Fruit fly (Drosophila melanogaster) whole organism, embryonic: ENCODE measurements around the gene E23.
A peak's percentile ranks its signal among the peaks of the same experiment; 100 is the strongest.

ENCODE experiments used
- CG10565 ChIP-seq: fragments of 200-800 bp; sonication (Bioruptor generic); optimal IDR thresholded peaks from 3 replicates; lab custom pipeline; 2016; ENCODE audit warnings: missing biosample characterization, mild to moderate bottlenecking, missing genetic modification characterization
- CG11247 ChIP-seq: fragments of 200-800 bp; sonication (Bioruptor generic); IDR thresholded peaks from 2 replicates; pipeline ENCODE4 v1.3.6; 2022; ENCODE audit warnings: missing biosample characterization, missing genetic modification characterization
- CG12219 ChIP-seq: fragments of 200-800 bp; sonication (Bioruptor generic); optimal IDR thresholded peaks from 3 replicates; lab custom pipeline; 2018; ENCODE audit warnings: missing biosample characterization, mild to moderate bottlenecking, missing genetic modification characterization
- CG13424 ChIP-seq: fragments of 200-800 bp; sonication (Bioruptor generic); optimal IDR thresholded peaks from 2 replicates; lab custom pipeline; 2019; ENCODE audit warnings: missing biosample characterization, mild to moderate bottlenecking, missing genetic modification characterization, moderate library complexity
- CG14710 ChIP-seq: fragments of 200-800 bp; sonication (Bioruptor generic); optimal IDR thresholded peaks from 3 replicates; lab custom pipeline; 2019; ENCODE audit warnings: missing biosample characterization, mild to moderate bottlenecking, missing genetic modification characterization, moderate library complexity
- CG1529 ChIP-seq: fragments of 200-800 bp; sonication (Bioruptor generic); optimal IDR thresholded peaks from 3 replicates; lab custom pipeline; 2018; ENCODE audit warnings: missing biosample characterization, missing genetic modification characterization
- CG15514 ChIP-seq: fragments of 200-800 bp; sonication (Bioruptor generic); optimal IDR thresholded peaks from 3 replicates; lab custom pipeline; 2017; ENCODE audit warnings: missing biosample characterization, missing genetic modification characterization, mild to moderate bottlenecking, moderate library complexity, missing genetic modification reagents
- CG17829 ChIP-seq: fragments of 200-800 bp; optimal IDR thresholded peaks from 2 replicates; lab custom pipeline; 2019; ENCODE audit warnings: missing biosample characterization, mild to moderate bottlenecking, missing genetic modification characterization, moderate library complexity
- CG2120 ChIP-seq: fragments of 200-800 bp; sonication (Bioruptor generic); optimal IDR thresholded peaks from 3 replicates; lab custom pipeline; 2016; ENCODE audit warnings: missing biosample characterization, missing genetic modification characterization
- CG33213 ChIP-seq: fragments of 200-800 bp; sonication (Bioruptor generic); optimal IDR thresholded peaks from 3 replicates; lab custom pipeline; 2016; ENCODE audit warnings: missing biosample characterization, missing genetic modification characterization
- CG33557 ChIP-seq: fragments of 200-800 bp; sonication (Bioruptor generic); optimal IDR thresholded peaks from 2 replicates; lab custom pipeline; 2019; ENCODE audit warnings: missing biosample characterization, mild to moderate bottlenecking, missing genetic modification characterization, moderate library complexity
- CG34224 ChIP-seq: fragments of 200-800 bp; sonication (Bioruptor generic); IDR thresholded peaks from 3 replicates; pipeline ENCODE4 v1.3.6; 2022; ENCODE audit warnings: missing biosample characterization, missing genetic modification characterization; ENCODE audit not compliant: partially characterized antibody
- CG34376 ChIP-seq: fragments of 200-800 bp; sonication (Bioruptor generic); optimal IDR thresholded peaks from 2 replicates; lab custom pipeline; 2018; ENCODE audit warnings: missing biosample characterization, mild to moderate bottlenecking, missing genetic modification characterization
- CG4328 ChIP-seq: fragments of 200-800 bp; sonication (Bioruptor generic); optimal IDR thresholded peaks from 3 replicates; lab custom pipeline; 2017; ENCODE audit warnings: missing biosample characterization, missing genetic modification reagents, missing genetic modification characterization
- CG7963 ChIP-seq: fragments of 200-800 bp; sonication (Bioruptor generic); IDR thresholded peaks from 3 replicates; pipeline ENCODE4 v1.3.6; 2022; ENCODE audit warnings: missing biosample characterization, missing genetic modification characterization; ENCODE audit not compliant: partially characterized antibody
- CG9609 ChIP-seq: fragments of 200-800 bp; sonication (Bioruptor generic); optimal IDR thresholded peaks from 3 replicates; lab custom pipeline; 2016; ENCODE audit warnings: missing biosample characterization, missing genetic modification characterization
- Deaf1 ChIP-seq: fragments of 200-800 bp; optimal IDR thresholded peaks from 3 replicates; lab custom pipeline; 2019; ENCODE audit warnings: missing biosample characterization, mild to moderate bottlenecking, missing genetic modification characterization, moderate library complexity
- Dp ChIP-seq: fragments of 200-800 bp; sonication (Bioruptor generic); optimal IDR thresholded peaks from 2 replicates; lab custom pipeline; 2018; ENCODE audit warnings: missing biosample characterization, mild to moderate bottlenecking, missing genetic modification characterization, moderate library complexity
- Drgx ChIP-seq: fragments of 200-800 bp; sonication (Bioruptor generic); IDR thresholded peaks from 2 replicates; pipeline ENCODE4 v1.3.6; 2022; ENCODE audit warnings: missing biosample characterization, missing genetic modification characterization
- Ets65A ChIP-seq: fragments of 200-800 bp; sonication (Bioruptor generic); peaks from one replicate; lab custom pipeline; 2016; ENCODE audit warnings: missing biosample characterization, missing genetic modification characterization
- Fer1 ChIP-seq: fragments of 200-800 bp; sonication (Bioruptor generic); optimal IDR thresholded peaks from 2 replicates; lab custom pipeline; 2017; ENCODE audit warnings: missing biosample characterization, mild to moderate bottlenecking, missing genetic modification characterization
- Gsc ChIP-seq: fragments of 200-800 bp; sonication (Bioruptor generic); IDR thresholded peaks from 2 replicates; pipeline ENCODE4 v1.3.6; 2022; ENCODE audit warnings: missing biosample characterization, missing genetic modification characterization
- HHEX ChIP-seq: fragments of 200-800 bp; sonication (Bioruptor generic); optimal IDR thresholded peaks from 3 replicates; lab custom pipeline; 2017; ENCODE audit warnings: missing biosample characterization, mild to moderate bottlenecking, missing genetic modification characterization, missing genetic modification reagents
- Meics ChIP-seq: fragments of 200-800 bp; sonication (Bioruptor generic); optimal IDR thresholded peaks from 2 replicates; lab custom pipeline; 2017; ENCODE audit warnings: missing biosample characterization, mild to moderate bottlenecking, missing genetic modification characterization
- NfI ChIP-seq: fragments of 200-800 bp; sonication (Bioruptor generic); optimal IDR thresholded peaks from 3 replicates; lab custom pipeline; 2018; ENCODE audit warnings: missing biosample characterization, mild to moderate bottlenecking, missing genetic modification characterization, moderate library complexity
- PHDP ChIP-seq: fragments of 200-800 bp; sonication (Bioruptor generic); optimal IDR thresholded peaks from 3 replicates; lab custom pipeline; 2018; ENCODE audit warnings: missing biosample characterization, mild to moderate bottlenecking, missing genetic modification characterization, moderate library complexity
- Ravus ChIP-seq: fragments of 200-800 bp; sonication (Bioruptor generic); IDR thresholded peaks from 2 replicates; pipeline ENCODE4 v1.3.6; 2022; ENCODE audit warnings: missing biosample characterization, missing genetic modification characterization
- Rx ChIP-seq: fragments of 200-800 bp; sonication (Bioruptor generic); IDR thresholded peaks from 2 replicates; pipeline ENCODE4 v1.3.6; 2022; ENCODE audit warnings: missing biosample characterization, missing genetic modification characterization
- Tbp ChIP-seq: fragments of >200 bp; optimal IDR thresholded peaks from 2 replicates; lab custom pipeline; 2018; ENCODE audit warnings: missing biosample characterization, missing genetic modification characterization
- abd-A ChIP-seq: fragments of 200-800 bp; sonication (Bioruptor generic); optimal IDR thresholded peaks from 3 replicates; lab custom pipeline; 2019; ENCODE audit warnings: missing biosample characterization, mild to moderate bottlenecking, missing genetic modification characterization, moderate library complexity
- amos ChIP-seq: fragments of 200-800 bp; sonication (Bioruptor generic); IDR thresholded peaks from 2 replicates; pipeline ENCODE4 v1.3.6; 2022; ENCODE audit warnings: missing biosample characterization, missing genetic modification characterization; ENCODE audit not compliant: partially characterized antibody
- ash1 ChIP-seq: fragments of 200-800 bp; sonication (Bioruptor generic); optimal IDR thresholded peaks from 2 replicates; lab custom pipeline; 2018; ENCODE audit warnings: missing biosample characterization, mild to moderate bottlenecking, missing genetic modification characterization
- fru ChIP-seq: fragments of >200 bp; optimal IDR thresholded peaks from 2 replicates; lab custom pipeline; 2017
- fu2 ChIP-seq: fragments of 200-800 bp; sonication (Bioruptor generic); optimal IDR thresholded peaks from 2 replicates; lab custom pipeline; 2016; ENCODE audit warnings: missing biosample characterization, missing genetic modification characterization
- jigr1 ChIP-seq: fragments of 200-800 bp; sonication (Bioruptor generic); IDR thresholded peaks from 3 replicates; pipeline ENCODE4 v1.3.6; 2022; ENCODE audit warnings: missing biosample characterization, missing genetic modification characterization
- jing ChIP-seq: fragments of 200-800 bp; sonication (Bioruptor generic); optimal IDR thresholded peaks from 2 replicates; lab custom pipeline; 2018; ENCODE audit warnings: missing biosample characterization, mild to moderate bottlenecking, missing genetic modification characterization
- jumu ChIP-seq: fragments of 200-800 bp; sonication (Bioruptor generic); optimal IDR thresholded peaks from 3 replicates; lab custom pipeline; 2016; ENCODE audit warnings: missing biosample characterization, missing genetic modification characterization
- lab ChIP-seq: fragments of 200-800 bp; sonication (Bioruptor generic); optimal IDR thresholded peaks from 3 replicates; lab custom pipeline; 2017; ENCODE audit warnings: missing biosample characterization, missing genetic modification characterization, mild to moderate bottlenecking, moderate library complexity, missing genetic modification reagents
- nmo ChIP-seq: fragments of 200-800 bp; sonication (Bioruptor generic); optimal IDR thresholded peaks from 2 replicates; lab custom pipeline; 2018; ENCODE audit warnings: missing biosample characterization, mild to moderate bottlenecking, missing genetic modification characterization, moderate library complexity
- pnt ChIP-seq: fragments of 200-800 bp; sonication (Bioruptor generic); optimal IDR thresholded peaks from 3 replicates; lab custom pipeline; 2016; ENCODE audit warnings: missing biosample characterization, missing genetic modification characterization
- prd ChIP-seq, 3 experiments: fragments of >200 bp in 2 of 3; fragments of 200-800 bp in 1 of 3; sonication (Bioruptor generic) in 1 of 3; optimal IDR thresholded peaks in 2 of 3; IDR thresholded peaks in 1 of 3; 2 replicates in 2 of 3; 3 replicates in 1 of 3; pipeline versions ENCODE4 v1.3.6 to Lab custom; 2017 to 2022; ENCODE audit warnings: missing biosample characterization in 1 of 3, missing genetic modification characterization in 1 of 3
- pros ChIP-seq: fragments of 200-800 bp; sonication (Bioruptor generic); optimal IDR thresholded peaks from 3 replicates; lab custom pipeline; 2019; ENCODE audit warnings: missing biosample characterization, mild to moderate bottlenecking, missing genetic modification characterization, moderate library complexity
- pzg ChIP-seq: fragments of 200-800 bp; sonication (Bioruptor generic); optimal IDR thresholded peaks from 3 replicates; lab custom pipeline; 2018; ENCODE audit warnings: missing biosample characterization, mild to moderate bottlenecking, missing genetic modification characterization, moderate library complexity
- ranshi ChIP-seq: fragments of 200-800 bp; sonication (Bioruptor generic); IDR thresholded peaks from 2 replicates; pipeline ENCODE4 v1.3.6; 2022; ENCODE audit warnings: missing biosample characterization, missing genetic modification characterization
- sens ChIP-seq: fragments of 200-800 bp; sonication (Bioruptor generic); peaks from one replicate; lab custom pipeline; 2016; ENCODE audit warnings: missing biosample characterization, missing genetic modification characterization
- sna ChIP-seq: fragments of 200-800 bp; sonication (Bioruptor generic); IDR thresholded peaks from 2 replicates; pipeline ENCODE4 v1.3.6; 2022; ENCODE audit warnings: missing biosample characterization, missing genetic modification characterization; ENCODE audit not compliant: partially characterized antibody
- toy ChIP-seq: fragments of 200-800 bp; sonication (Bioruptor generic); IDR thresholded peaks from 2 replicates; pipeline ENCODE4 v1.3.6; 2022; ENCODE audit warnings: missing biosample characterization, missing genetic modification characterization
- vnd ChIP-seq: fragments of 200-800 bp; sonication (Bioruptor generic); IDR thresholded peaks from 3 replicates; pipeline ENCODE4 v1.3.6; 2022; ENCODE audit warnings: missing biosample characterization, missing genetic modification characterization; ENCODE audit not compliant: partially characterized antibody
- wdn ChIP-seq: fragments of 200-800 bp; sonication (Bioruptor generic); IDR thresholded peaks from 2 replicates; pipeline ENCODE4 v1.3.6; 2022; ENCODE audit warnings: missing biosample characterization, missing genetic modification characterization
- wek ChIP-seq: fragments of 200-800 bp; sonication (Bioruptor generic); optimal IDR thresholded peaks from 3 replicates; lab custom pipeline; 2018; ENCODE audit warnings: missing biosample characterization, mild to moderate bottlenecking, missing genetic modification characterization, moderate library complexity

Gene E23

DNA sequence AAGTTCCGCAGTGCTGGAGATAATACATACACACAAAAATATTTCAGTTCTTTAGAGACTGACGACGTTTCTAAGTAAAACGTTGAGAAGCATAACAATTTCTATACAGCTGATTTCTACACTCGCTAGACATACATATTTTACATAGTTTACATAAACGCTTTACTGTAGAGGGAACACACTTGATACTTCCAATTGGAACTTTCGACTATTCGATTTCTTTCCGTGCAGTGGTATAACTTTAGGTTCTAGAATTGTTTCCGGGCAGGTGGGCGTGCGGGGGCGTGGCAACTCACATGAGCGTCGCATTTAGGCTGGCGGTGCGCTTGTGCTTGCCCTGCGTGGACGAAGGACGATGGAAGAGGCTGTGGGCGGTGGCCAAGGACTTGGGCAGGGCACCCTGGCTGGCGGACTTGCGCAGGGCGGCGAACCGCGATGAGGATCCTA is 17.9 kb upstream of the E23 start (continued):
- TF ChIP-seq ranshi (GFP tag; lab: Robert Waterston, UW) (no peak), Deaf1 (tag; lab: Kevin White, UChicago) (no peak), Tbp (GFP tag; lab: Kevin White, UChicago) (no peak), NfI (GFP tag; lab: Kevin White, UChicago) (peak; percentile 4), fru (lab: Kevin White, UChicago) (no peak), ash1 (GFP tag; lab: Kevin White, UChicago) (no peak), CG2120 (peak; percentile 18), sna (GFP tag; lab: Robert Waterston, UW) (no peak), jing (GFP tag; lab: Kevin White, UChicago) (no peak), pnt (GFP tag; lab: Kevin White, UChicago) (no peak), CG7963 (peak; percentile 42; the same call in 1 of the 3 replicates), CG12219 (no peak), fu2 (GFP tag; lab: Kevin White, UChicago) (no peak), CG13424 (tag; lab: Kevin White, UChicago) (peak; percentile 15), wdn (GFP tag; lab: Robert Waterston, UW) (0 out of 2 replicates have a peak, but pooled peaks have one; percentile 22), CG34224 (GFP tag; lab: Robert Waterston, UW) (0 out of 3 replicates have a peak, but pooled peaks have one; percentile 27), CG33557 (GFP tag; lab: Kevin White, UChicago) (no peak), Fer1 (GFP tag; lab: Kevin White, UChicago) (no peak), lab (GFP tag; lab: Kevin White, UChicago) (no peak), CG10565 (GFP tag; lab: Kevin White, UChicago) (no peak), CG1529 (GFP tag; lab: Kevin White, UChicago) (no peak), Drgx (GFP tag; lab: Robert Waterston, UW) (0 out of 2 replicates have a peak, but pooled peaks have one; percentile 10), jumu (no peak), CG11247 (GFP tag; lab: Robert Waterston, UW) (no peak), PHDP (tag; lab: Kevin White, UChicago) (peak; percentile 7), Dp (GFP tag; lab: Kevin White, UChicago) (no peak), wek (GFP tag; lab: Kevin White, UChicago) (no peak), CG34376 (no peak), CG14710 (tag; lab: Kevin White, UChicago) (no peak), CG9609 (GFP tag; lab: Kevin White, UChicago) (peak; percentile 2), Ets65A (GFP tag; lab: Kevin White, UChicago) (peak; percentile 91), Meics (GFP tag; lab: Kevin White, UChicago) (peak; percentile 4), sens (GFP tag; lab: Kevin White, UChicago) (peak; percentile 19), pzg (no peak), CG15514 (GFP tag; lab: Kevin White, UChicago) (no peak), Ravus (GFP tag; lab: Robert Waterston, UW) (no peak), Rx (GFP tag; lab: Robert Waterston, UW) (0 out of 2 replicates have a peak, but pooled peaks have one; percentile 14), abd-A (tag; lab: Kevin White, UChicago) (no peak), CG17829 (tag; lab: Kevin White, UChicago) (no peak), nmo (GFP tag; lab: Kevin White, UChicago) (peak; percentile 16), pros (GFP tag; lab: Kevin White, UChicago) (no peak), toy (no peak), jigr1 (GFP tag; lab: Robert Waterston, UW) (no peak), prd (optimal IDR thresholded peaks at IDR 0.05; lab: Kevin White, UChicago) (no peak), prd (GFP tag; IDR thresholded peaks at IDR 0.05; lab: Robert Waterston, UW) (no peak), amos (peak; percentile 54), Gsc (no peak), CG4328 (GFP tag; lab: Kevin White, UChicago) (no peak), HHEX (GFP tag; lab: Kevin White, UChicago) (no peak), CG33213 (GFP tag; lab: Kevin White, UChicago) (peak; percentile 19), vnd (peak; percentile 22; the same call in 1 of the 3 replicates)
